Worm (Caenorhabditis elegans) whole organism, L2 larva: Measurements from ENCODE around the gene ZK1098.9.

Experiments used
- alr-1 ChIP-seq: fragments of 150-350 bp; optimal IDR thresholded peaks from 2 replicates; lab custom pipeline; 2014; ENCODE audit warnings: missing biosample characterization, missing genetic modification characterization
- egl-27 ChIP-seq: sonication (generic microtip); optimal IDR thresholded peaks from 3 replicates; lab custom pipeline; 2017; ENCODE audit warnings: missing biosample characterization, missing genetic modification reagents, missing genetic modification characterization
- elt-3 ChIP-seq: sonication (generic microtip); optimal IDR thresholded peaks from 2 replicates; lab custom pipeline; 2017; ENCODE audit warnings: missing biosample characterization, missing genetic modification characterization
- fos-1 ChIP-seq: fragments of 150-350 bp; optimal IDR thresholded peaks from 2 replicates; lab custom pipeline; 2014; ENCODE audit warnings: missing biosample characterization, missing genetic modification characterization
- nhr-6 ChIP-seq: fragments of 150-350 bp; optimal IDR thresholded peaks from 2 replicates; lab custom pipeline; 2014; ENCODE audit warnings: missing biosample characterization, missing genetic modification characterization

- TF ChIP-seq alr-1 (no peak), egl-27 (tag; lab: Kevin White, UChicago) (no peak), nhr-6 (tag; lab: Kevin White, UChicago) (no peak), elt-3 (tag; lab: Kevin White, UChicago) (no peak), fos-1 (tag; lab: Kevin White, UChicago) (no peak)
Observed at ce11 chrIII:9511660-9512059, 32.6 kb upstream of the ZK1098.9 start.
